Worm (Caenorhabditis elegans): ENCODE results near the gene fbxa-142.

The fbxa-142 gene

DNA sequence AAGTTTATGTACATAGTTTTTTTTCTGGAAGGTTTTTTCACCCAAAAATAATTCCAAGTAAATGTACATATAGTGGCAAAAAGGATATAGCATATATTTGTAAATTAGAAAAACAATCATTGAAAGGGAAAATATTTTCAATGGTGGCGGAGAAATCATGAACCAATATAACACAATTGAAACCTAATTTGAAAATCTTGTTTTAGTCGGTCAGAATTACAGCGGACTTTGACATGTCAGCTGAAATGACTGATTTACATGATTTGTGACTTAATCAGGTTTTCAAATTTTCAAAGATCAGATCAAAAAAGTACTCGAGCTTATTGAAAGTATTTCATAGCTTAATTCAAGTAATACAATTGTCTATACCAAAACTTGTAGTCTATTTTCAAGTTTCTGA lies 40.6 kb upstream of the fbxa-142 start, which contains the start of gene K05D4.9:
Gene K05D4.9 (minus strand): TSS at position 101 of the 400 bp plus-strand sequence.
- TF ChIP-seq hmg-1.1 (GFP tag; IDR thresholded peaks at IDR 0.05) (no peak), skn-1 (tag; optimal IDR thresholded peaks at IDR 0.05) (no peak), zip-2 (tag; optimal IDR thresholded peaks at IDR 0.05) (no peak), rbr-2 (tag; optimal IDR thresholded peaks at IDR 0.05) (no peak), unc-62 (GFP tag; optimal IDR thresholded peaks at IDR 0.05 in 1 of 2) (peak in 1 of 2 experiments; percentile 41), unc-62 (tag; optimal IDR thresholded peaks at IDR 0.05) (no peak)

DNA sequence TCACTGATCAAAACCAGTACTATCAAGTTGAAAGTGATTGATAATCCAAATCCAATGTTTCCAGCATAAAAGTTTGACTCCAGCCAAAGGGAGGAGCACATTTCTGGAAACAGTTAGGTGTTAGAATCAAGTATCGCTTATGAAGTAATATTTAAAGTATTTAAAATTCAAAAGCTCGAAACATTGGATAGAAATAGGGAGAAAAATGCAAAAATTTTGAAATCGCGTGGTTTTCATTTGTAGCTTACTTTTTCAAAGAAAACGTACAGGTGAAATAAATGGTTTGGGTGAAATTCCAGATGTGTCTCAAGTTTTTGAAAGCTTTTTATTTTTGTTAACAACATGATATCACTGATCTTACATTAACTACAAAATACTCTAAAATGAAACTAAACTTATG lies 37.9 kb upstream of the fbxa-142 start, which contains the start of gene str-111:
Gene str-111 (minus strand): TSS at position 101 of the 400 bp plus-strand sequence.
- no peak for TF ChIP-seq unc-62 (GFP tag; optimal IDR thresholded peaks at IDR 0.05 in 1 of 2)
- TF ChIP-seq unc-62 (tag; optimal IDR thresholded peaks at IDR 0.05), result no peak
- TF ChIP-seq Y75B8A.6 (GFP tag; IDR thresholded peaks at IDR 0.05), result no peak
- no peak for TF ChIP-seq madf-9 (GFP tag; conservative IDR thresholded peaks at IDR 0.05)
- no peak for TF ChIP-seq cey-2 (tag; optimal IDR thresholded peaks at IDR 0.05; ENCODE audit: borderline replicate concordance, insufficient read depth)
- TF ChIP-seq unc-39 (tag; optimal IDR thresholded peaks at IDR 0.05), result no peak
- no peak for TF ChIP-seq hlh-30 (tag; optimal IDR thresholded peaks at IDR 0.05; ENCODE audit: insufficient read depth)
- no peak for TF ChIP-seq ceh-44 (GFP tag; IDR thresholded peaks at IDR 0.05)
- no peak for TF ChIP-seq dmd-9 (GFP tag; IDR thresholded peaks at IDR 0.05)
- no peak for TF ChIP-seq F49E8.2 (tag; optimal IDR thresholded peaks at IDR 0.05; ENCODE audit: borderline replicate concordance)
- TF ChIP-seq rbr-2 (tag; optimal IDR thresholded peaks at IDR 0.05), result no peak
- TF ChIP-seq fkh-10 (GFP tag; optimal IDR thresholded peaks at IDR 0.05), result no peak

DNA sequence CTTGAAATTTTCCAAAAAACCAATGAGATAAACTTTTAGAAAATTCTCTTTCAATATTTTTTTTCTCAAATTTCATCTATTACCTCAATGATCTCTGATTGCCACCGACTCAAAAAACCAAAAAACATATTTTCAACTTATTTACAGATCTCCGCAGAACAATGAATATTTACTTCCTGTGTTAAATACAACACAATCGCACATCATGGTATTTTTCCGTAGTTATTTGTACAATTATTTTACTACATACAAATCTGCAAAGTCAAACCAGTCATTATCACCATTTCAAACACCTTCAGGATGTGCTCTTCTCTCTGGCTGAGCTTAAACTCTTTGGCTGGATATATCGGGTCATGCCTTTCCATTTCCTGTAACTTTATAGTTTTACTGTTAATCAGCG lies 34.8 kb upstream of the fbxa-142 start, which contains the start of gene str-108:
Gene str-108 (plus strand): TSS at position 301 of the 400 bp plus-strand sequence.
- TF ChIP-seq mdl-1 (tag; optimal IDR thresholded peaks at IDR 0.05), result no peak
- no peak for TF ChIP-seq lir-3 (tag; optimal IDR thresholded peaks at IDR 0.05)
- TF ChIP-seq R02D3.7 (tag; optimal IDR thresholded peaks at IDR 0.05), result no peak
- no peak for TF ChIP-seq hlh-30 (tag; optimal IDR thresholded peaks at IDR 0.05; ENCODE audit: insufficient read depth)
- no peak for TF ChIP-seq dpl-1 (GFP tag; optimal IDR thresholded peaks at IDR 0.05)
- no peak for TF ChIP-seq hlh-11 (tag; optimal IDR thresholded peaks at IDR 0.05)
- no peak for TF ChIP-seq D1046.2 (GFP tag; IDR thresholded peaks at IDR 0.05)
- TF ChIP-seq tra-1 (GFP tag; IDR thresholded peaks at IDR 0.05), result no peak
- TF ChIP-seq madf-5 (GFP tag; IDR thresholded peaks at IDR 0.05), result no peak
- TF ChIP-seq sdz-12 (GFP tag; optimal IDR thresholded peaks at IDR 0.05), result no peak
- no peak for TF ChIP-seq nhr-111 (GFP tag; optimal IDR thresholded peaks at IDR 0.05)
- no peak for TF ChIP-seq zip-2 (tag; optimal IDR thresholded peaks at IDR 0.05)
- no peak for TF ChIP-seq F44E2.7 (GFP tag; IDR thresholded peaks at IDR 0.05)
- TF ChIP-seq zip-11 (GFP tag; IDR thresholded peaks at IDR 0.05), result no peak
- TF ChIP-seq ces-1 (GFP tag; optimal IDR thresholded peaks at IDR 0.05), result no peak
- TF ChIP-seq daf-12 (tag; optimal IDR thresholded peaks at IDR 0.05), result no peak
- no peak for TF ChIP-seq dmd-8 (GFP tag; IDR thresholded peaks at IDR 0.05)

DNA sequence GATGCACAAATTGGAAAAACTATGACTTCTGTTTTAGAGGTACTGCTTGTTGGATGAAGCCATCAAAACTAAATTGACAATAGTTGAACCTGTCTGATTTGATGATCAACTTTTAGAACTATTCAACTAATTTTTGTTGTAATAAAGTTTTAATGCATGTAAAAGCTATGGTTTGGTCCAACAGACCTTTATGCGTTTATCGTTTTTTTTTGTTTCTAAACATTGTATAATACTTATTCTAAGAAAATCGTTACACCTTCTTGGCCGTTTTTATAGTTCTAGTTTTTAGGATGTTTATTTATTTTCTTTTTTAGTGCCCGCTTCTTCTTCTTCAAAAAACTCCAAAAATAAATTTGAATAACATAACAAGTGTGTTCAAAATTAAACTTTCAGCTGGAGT lies 32.6 kb upstream of the fbxa-142 start, which contains the start of gene F10A3.12:
Gene F10A3.12 (plus strand): TSS at position 301 of the 400 bp plus-strand sequence.
- TF ChIP-seq ztf-11 (tag; optimal IDR thresholded peaks at IDR 0.05) (no peak), vab-7 (GFP tag; IDR thresholded peaks at IDR 0.05) (no peak), nhr-11 (tag; optimal IDR thresholded peaks at IDR 0.05) (no peak), zip-11 (GFP tag; IDR thresholded peaks at IDR 0.05) (no peak), dpl-1 (GFP tag; optimal IDR thresholded peaks at IDR 0.05) (no peak), mep-1 (tag; optimal IDR thresholded peaks at IDR 0.05) (no peak), lin-39 (tag; optimal IDR thresholded peaks at IDR 0.05) (no peak), lsy-2 (tag; optimal IDR thresholded peaks at IDR 0.05) (no peak), fos-1 (tag; optimal IDR thresholded peaks at IDR 0.05) (no peak), ctbp-1 (GFP tag; IDR thresholded peaks at IDR 0.05) (no peak)
